5 fruit fly cellular contexts compared by ENCODE assay signal in genomic region chr3L:3197464-3197863, dm6.
TF ChIP-seq lines count a peak whose summit lies in the region.

Gene CG14966 (minus strand): TSS chr3L:3197631.

- peak; percentile 72 for TF ChIP-seq CTCF in whole organism, embryonic (GFP tag; optimal IDR thresholded peaks at IDR 0.05; lab: Kevin White, UChicago)

TF ChIP-seq in whole organism, adult, 20 proteins besides CTCF, POLR2A, EP300 and RAD21 (continues in another document):
- TF ChIP-seq bab1 (GFP tag; optimal IDR thresholded peaks at IDR 0.05; lab: Kevin White, UChicago) (peak; percentile 80), cnc (optimal IDR thresholded peaks at IDR 0.05; lab: Kevin White, UChicago) (no peak), CG5204 (GFP tag; optimal IDR thresholded peaks at IDR 0.05; lab: Kevin White, UChicago) (no peak), Crg-1 (GFP tag; optimal IDR thresholded peaks at IDR 0.05; lab: Kevin White, UChicago) (no peak), toe (GFP tag; optimal IDR thresholded peaks at IDR 0.05; lab: Kevin White, UChicago) (peak; percentile 23), kay (GFP tag; lab: Kevin White, UChicago; ENCODE audit: borderline replicate concordance) (no peak), CG1620 (GFP tag; optimal IDR thresholded peaks at IDR 0.05; lab: Kevin White, UChicago) (peak; percentile 32), CG14711 (tag; optimal IDR thresholded peaks at IDR 0.05; lab: Kevin White, UChicago) (no peak), CG11617 (GFP tag; optimal IDR thresholded peaks at IDR 0.05; lab: Kevin White, UChicago) (peak; percentile 40), tj (GFP tag; optimal IDR thresholded peaks at IDR 0.05; lab: Kevin White, UChicago) (peak; percentile 32), CG7045 (GFP tag; optimal IDR thresholded peaks at IDR 0.05; lab: Kevin White, UChicago) (peak; percentile 5), ovo (GFP tag; optimal IDR thresholded peaks at IDR 0.05; lab: Kevin White, UChicago) (peak; percentile 54), CG12768 (GFP tag; optimal IDR thresholded peaks at IDR 0.05; lab: Kevin White, UChicago) (no peak), CG7101 (tag; optimal IDR thresholded peaks at IDR 0.05; lab: Kevin White, UChicago) (peak; percentile 50), CG33017 (tag; optimal IDR thresholded peaks at IDR 0.05; lab: Kevin White, UChicago) (peak; percentile 6), Mnt (GFP tag; optimal IDR thresholded peaks at IDR 0.05; lab: Kevin White, UChicago) (peak; percentile 57), Hr96 (GFP tag; optimal IDR thresholded peaks at IDR 0.05; lab: Kevin White, UChicago) (no peak), pad (GFP tag; optimal IDR thresholded peaks at IDR 0.05; lab: Kevin White, UChicago) (no peak)

TF ChIP-seq in whole organism, embryonic, 481 proteins besides CTCF, POLR2A, EP300 and RAD21 (continues in another document):
- TF ChIP-seq ac (GFP tag; optimal IDR thresholded peaks at IDR 0.05; lab: Kevin White, UChicago) (no peak), CG3407 (GFP tag; optimal IDR thresholded peaks at IDR 0.05; lab: Kevin White, UChicago) (no peak), CG8359 (GFP tag; optimal IDR thresholded peaks at IDR 0.05; lab: Kevin White, UChicago; ENCODE audit: borderline replicate concordance) (no peak), CG15479 (GFP tag; optimal IDR thresholded peaks at IDR 0.05; lab: Kevin White, UChicago) (no peak), Dip2 (GFP tag; IDR thresholded peaks at IDR 0.05; lab: Robert Waterston, UW) (no peak), CG34422 (GFP tag; IDR thresholded peaks at IDR 0.05; lab: Robert Waterston, UW) (peak; percentile 87; the same call in 2 of the 3 replicates), CG18764 (GFP tag; optimal IDR thresholded peaks at IDR 0.05; lab: Kevin White, UChicago) (no peak), Ptx1 (GFP tag; IDR thresholded peaks at IDR 0.05; lab: Robert Waterston, UW) (peak; percentile 23; the same call in 1 of the 2 replicates), sd (tag; optimal IDR thresholded peaks at IDR 0.05; lab: Kevin White, UChicago) (peak; percentile 82), CkIIα-i1 (GFP tag; IDR thresholded peaks at IDR 0.05; lab: Robert Waterston, UW) (no peak), p53 (GFP tag; optimal IDR thresholded peaks at IDR 0.05; lab: Kevin White, UChicago) (peak; percentile 11), CG16815 (GFP tag; optimal IDR thresholded peaks at IDR 0.05; lab: Kevin White, UChicago) (no peak), fd96Cb (tag; optimal IDR thresholded peaks at IDR 0.05; lab: Kevin White, UChicago) (no peak), gcm2 (GFP tag; optimal IDR thresholded peaks at IDR 0.05; lab: Kevin White, UChicago) (no peak), trh (GFP tag; optimal IDR thresholded peaks at IDR 0.05; lab: Kevin White, UChicago) (no peak), CG12071 (GFP tag; optimal IDR thresholded peaks at IDR 0.05; lab: Kevin White, UChicago) (no peak), Lpt (GFP tag; optimal IDR thresholded peaks at IDR 0.05; lab: Kevin White, UChicago) (no peak), CG6175 (GFP tag; IDR thresholded peaks at IDR 0.05; lab: Robert Waterston, UW) (no peak), psq (GFP tag; optimal IDR thresholded peaks at IDR 0.05; lab: Kevin White, UChicago) (no peak)

TF ChIP-seq in whole organism, prepupa, 60 proteins besides CTCF, POLR2A, EP300 and RAD21 (continues in another document):
- TF ChIP-seq CG6163 (GFP tag; IDR thresholded peaks at IDR 0.05; lab: Robert Waterston, UW) (no peak), CG8119 (GFP tag; IDR thresholded peaks at IDR 0.05; lab: Robert Waterston, UW) (no peak), Eip75B (GFP tag; optimal IDR thresholded peaks at IDR 0.05; lab: Kevin White, UChicago) (no peak), cyc (GFP tag; optimal IDR thresholded peaks at IDR 0.05; lab: Kevin White, UChicago) (peak; percentile 17), svp (GFP tag; lab: Kevin White, UChicago) (peak; percentile 65), Eip78C (GFP tag; lab: Kevin White, UChicago) (peak; percentile 56), Sox14 (GFP tag; optimal IDR thresholded peaks at IDR 0.05; lab: Kevin White, UChicago) (peak; percentile 29), CG6854 (GFP tag; optimal IDR thresholded peaks at IDR 0.05; lab: Kevin White, UChicago) (peak; percentile 26), Lpt (GFP tag; optimal IDR thresholded peaks at IDR 0.05; lab: Kevin White, UChicago) (no peak), ss (GFP tag; optimal IDR thresholded peaks at IDR 0.05; lab: Kevin White, UChicago) (peak in 1 of 2 experiments; percentile 23), pdm3 (GFP tag; optimal IDR thresholded peaks at IDR 0.05; lab: Kevin White, UChicago) (peak; percentile 26), topi (GFP tag; optimal IDR thresholded peaks at IDR 0.05; lab: Kevin White, UChicago) (peak; percentile 33), lz (GFP tag; optimal IDR thresholded peaks at IDR 0.05; lab: Kevin White, UChicago) (peak; percentile 38), Smox (GFP tag; optimal IDR thresholded peaks at IDR 0.05; lab: Kevin White, UChicago) (peak; percentile 31), CG1621 (tag; optimal IDR thresholded peaks at IDR 0.05; lab: Kevin White, UChicago) (no peak), Sox102F (GFP tag; optimal IDR thresholded peaks at IDR 0.05; lab: Kevin White, UChicago) (no peak), Ets21C (GFP tag; optimal IDR thresholded peaks at IDR 0.05; lab: Kevin White, UChicago) (peak; percentile 5), CG31627 (GFP tag; optimal IDR thresholded peaks at IDR 0.05; lab: Kevin White, UChicago) (peak; percentile 28), esn (GFP tag; optimal IDR thresholded peaks at IDR 0.05; lab: Kevin White, UChicago) (peak; percentile 45), CG11294 (GFP tag; IDR thresholded peaks at IDR 0.05; lab: Robert Waterston, UW) (no peak)

TF ChIP-seq in whole organism, pupa, 21 proteins besides CTCF, POLR2A, EP300 and RAD21:
- peak; percentile 6 for TF ChIP-seq gl (tag; optimal IDR thresholded peaks at IDR 0.05; lab: Kevin White, UChicago)
- no peak for TF ChIP-seq CG8301 (tag; optimal IDR thresholded peaks at IDR 0.05; lab: Kevin White, UChicago)
- no peak for TF ChIP-seq CG9948 (tag; optimal IDR thresholded peaks at IDR 0.05; lab: Kevin White, UChicago)
- TF ChIP-seq CG12605 (GFP tag; IDR thresholded peaks at IDR 0.05; lab: Robert Waterston, UW): 0 out of 2 replicates have a peak, but pooled peaks have one; percentile 19

TF ChIP-seq in whole organism, wandering third instar larva, 38 proteins besides CTCF, POLR2A, EP300 and RAD21:
- TF ChIP-seq CG9705 (GFP tag; optimal IDR thresholded peaks at IDR 0.05; lab: Kevin White, UChicago) (peak; percentile 13), Sp1 (GFP tag; optimal IDR thresholded peaks at IDR 0.05; lab: Kevin White, UChicago) (peak; percentile 15), rgr (GFP tag; optimal IDR thresholded peaks at IDR 0.05; lab: Kevin White, UChicago) (peak; percentile 59), Rel (GFP tag; optimal IDR thresholded peaks at IDR 0.05; lab: Kevin White, UChicago) (no peak), Rel (tag; optimal IDR thresholded peaks at IDR 0.05; lab: Kevin White, UChicago) (peak; percentile 55), Hr78 (GFP tag; optimal IDR thresholded peaks at IDR 0.05; lab: Kevin White, UChicago) (no peak), foxo (GFP tag; optimal IDR thresholded peaks at IDR 0.05; lab: Kevin White, UChicago) (peak in 1 of 2 experiments; percentile 59), Hr83 (GFP tag; optimal IDR thresholded peaks at IDR 0.05; lab: Kevin White, UChicago; ENCODE audit: poor library complexity, severe bottlenecking) (peak; percentile 55), HLH106 (tag; optimal IDR thresholded peaks at IDR 0.05; lab: Kevin White, UChicago) (peak; percentile 25), woc (GFP tag; optimal IDR thresholded peaks at IDR 0.05; lab: Kevin White, UChicago) (peak; percentile 68), Dfd (GFP tag; optimal IDR thresholded peaks at IDR 0.05; lab: Kevin White, UChicago) (no peak), ey (GFP tag; optimal IDR thresholded peaks at IDR 0.05; lab: Kevin White, UChicago) (no peak), OdsH (GFP tag; optimal IDR thresholded peaks at IDR 0.05; lab: Kevin White, UChicago) (peak; percentile 44), brk (GFP tag; optimal IDR thresholded peaks at IDR 0.05; lab: Kevin White, UChicago) (no peak), GATAd (GFP tag; optimal IDR thresholded peaks at IDR 0.05; lab: Kevin White, UChicago) (no peak), Hnf4 (GFP tag; optimal IDR thresholded peaks at IDR 0.05; lab: Kevin White, UChicago) (peak; percentile 79), usp (GFP tag; optimal IDR thresholded peaks at IDR 0.05; lab: Kevin White, UChicago) (no peak), dmrt93B (GFP tag; optimal IDR thresholded peaks at IDR 0.05; lab: Kevin White, UChicago) (no peak), fru (GFP tag; optimal IDR thresholded peaks at IDR 0.05; lab: Kevin White, UChicago) (peak; percentile 43), lola (GFP tag; optimal IDR thresholded peaks at IDR 0.05; lab: Kevin White, UChicago) (no peak), CrebA (GFP tag; optimal IDR thresholded peaks at IDR 0.05; lab: Kevin White, UChicago; ENCODE audit: borderline replicate concordance) (no peak), sv (GFP tag; optimal IDR thresholded peaks at IDR 0.05; lab: Kevin White, UChicago) (peak; percentile 5), psq (GFP tag; optimal IDR thresholded peaks at IDR 0.05; lab: Kevin White, UChicago) (no peak), br (GFP tag; optimal IDR thresholded peaks at IDR 0.05; lab: Kevin White, UChicago) (peak; percentile 45), Jra (GFP tag; optimal IDR thresholded peaks at IDR 0.05; lab: Kevin White, UChicago) (peak; percentile 50), jim (GFP tag; optimal IDR thresholded peaks at IDR 0.05; lab: Kevin White, UChicago) (peak; percentile 14), h (GFP tag; optimal IDR thresholded peaks at IDR 0.05; lab: Kevin White, UChicago) (peak; percentile 55), sage (GFP tag; optimal IDR thresholded peaks at IDR 0.05; lab: Kevin White, UChicago) (peak; percentile 25), Dif (GFP tag; optimal IDR thresholded peaks at IDR 0.05; lab: Kevin White, UChicago; ENCODE audit: partially characterized antibody) (no peak), Abd-B (GFP tag; optimal IDR thresholded peaks at IDR 0.05; lab: Kevin White, UChicago) (no peak)
